Fruit fly (Drosophila melanogaster) whole organism, embryonic: ENCODE results near the gene Ifrd1.

Experiments used
- ATbp ChIP-seq: fragments of 200-800 bp; sonication (Bioruptor generic); optimal IDR thresholded peaks from 2 replicates; lab custom pipeline; 2017; ENCODE audit warnings: missing biosample characterization, mild to moderate bottlenecking, missing genetic modification characterization, missing genetic modification reagents
- Bgb ChIP-seq: fragments of 200-800 bp; sonication (Bioruptor generic); IDR thresholded peaks from 2 replicates; pipeline ENCODE4 v1.3.6; 2022; ENCODE audit warnings: missing biosample characterization, missing genetic modification characterization; ENCODE audit not compliant: partially characterized antibody
- Blimp-1 ChIP-seq: fragments of 200-800 bp; sonication (Bioruptor generic); optimal IDR thresholded peaks from 3 replicates; lab custom pipeline; 2018; ENCODE audit warnings: missing biosample characterization, missing genetic modification characterization, mild to moderate bottlenecking, moderate library complexity, missing genetic modification reagents
- C15 ChIP-seq: fragments of 200-800 bp; sonication (Bioruptor generic); IDR thresholded peaks from 3 replicates; pipeline ENCODE4 v1.3.6; 2022; ENCODE audit warnings: missing biosample characterization, missing genetic modification characterization
- CG10366 ChIP-seq: fragments of 200-800 bp; sonication (Bioruptor generic); IDR thresholded peaks from 2 replicates; pipeline ENCODE4 v1.3.6; 2022; ENCODE audit warnings: missing biosample characterization, missing genetic modification characterization
- CG11560 ChIP-seq: fragments of 200-800 bp; sonication (Bioruptor generic); IDR thresholded peaks from 3 replicates; pipeline ENCODE4 v1.3.6; 2022; ENCODE audit warnings: missing biosample characterization, missing genetic modification characterization
- CG13287 ChIP-seq: fragments of 200-800 bp; sonication (Bioruptor generic); IDR thresholded peaks from 2 replicates; pipeline ENCODE4 v1.3.6; 2022; ENCODE audit warnings: missing biosample characterization, missing genetic modification characterization; ENCODE audit not compliant: partially characterized antibody
- CG1603 ChIP-seq: fragments of 200-800 bp; sonication (Bioruptor generic); optimal IDR thresholded peaks from 2 replicates; lab custom pipeline; 2019; ENCODE audit warnings: missing biosample characterization, mild to moderate bottlenecking, missing genetic modification characterization, moderate library complexity
- CG17328 ChIP-seq: fragments of 200-800 bp; sonication (Bioruptor generic); IDR thresholded peaks from 2 replicates; pipeline ENCODE4 v1.3.6; 2022; ENCODE audit warnings: missing biosample characterization, missing genetic modification characterization
- CG17359 ChIP-seq: fragments of 200-800 bp; sonication (Bioruptor generic); optimal IDR thresholded peaks from 3 replicates; lab custom pipeline; 2018; ENCODE audit warnings: missing biosample characterization, mild to moderate bottlenecking, missing genetic modification characterization, moderate library complexity
- CG17568 ChIP-seq: fragments of 200-800 bp; sonication (Bioruptor generic); optimal IDR thresholded peaks from 2 replicates; lab custom pipeline; 2018; ENCODE audit warnings: missing biosample characterization, mild to moderate bottlenecking, missing genetic modification characterization, moderate library complexity
- CG3847 ChIP-seq: fragments of 200-800 bp; sonication (Bioruptor generic); IDR thresholded peaks from 2 replicates; pipeline ENCODE4 v1.3.6; 2022; ENCODE audit warnings: missing biosample characterization, missing genetic modification characterization
- CG6254 ChIP-seq: fragments of 200-800 bp; sonication (Bioruptor generic); optimal IDR thresholded peaks from 3 replicates; lab custom pipeline; 2017; ENCODE audit warnings: mild to moderate bottlenecking, missing biosample characterization, missing genetic modification reagents, missing genetic modification characterization
- Dll ChIP-seq: fragments of 200-800 bp; sonication (Bioruptor generic); IDR thresholded peaks from 4 replicates; pipeline ENCODE4 v1.3.6; 2022; ENCODE audit warnings: missing biosample characterization, missing genetic modification characterization; ENCODE audit not compliant: partially characterized antibody
- E2f1 ChIP-seq: fragments of 200-800 bp; sonication (Bioruptor generic); IDR thresholded peaks from 2 replicates; pipeline ENCODE4 v1.3.6; 2022; ENCODE audit warnings: missing biosample characterization, missing genetic modification characterization
- Ets97D ChIP-seq: fragments of 200-800 bp; sonication (Bioruptor generic); optimal IDR thresholded peaks from 3 replicates; lab custom pipeline; 2016; ENCODE audit warnings: missing biosample characterization, missing genetic modification characterization
- Hmr ChIP-seq: fragments of 200-800 bp; sonication (Bioruptor generic); optimal IDR thresholded peaks from 3 replicates; lab custom pipeline; 2017; ENCODE audit warnings: mild to moderate bottlenecking, missing biosample characterization, missing genetic modification reagents, missing genetic modification characterization
- MBD-R2 ChIP-seq: fragments of 200-800 bp; sonication (Bioruptor generic); IDR thresholded peaks from 2 replicates; pipeline ENCODE4 v1.3.6; 2022; ENCODE audit warnings: missing biosample characterization, missing genetic modification characterization
- Mrtf ChIP-seq: fragments of 200-800 bp; sonication (Bioruptor generic); IDR thresholded peaks from 3 replicates; pipeline ENCODE4 v1.3.6; 2022; ENCODE audit warnings: missing biosample characterization, missing genetic modification characterization
- NFAT ChIP-seq: fragments of 200-800 bp; sonication (Bioruptor generic); IDR thresholded peaks from 2 replicates; pipeline ENCODE4 v1.3.6; 2022; ENCODE audit warnings: missing biosample characterization, missing genetic modification characterization
- Nf-YB ChIP-seq: fragments of 200-800 bp; sonication (Bioruptor generic); optimal IDR thresholded peaks from 3 replicates; lab custom pipeline; 2019; ENCODE audit warnings: missing biosample characterization, mild to moderate bottlenecking, missing genetic modification characterization, moderate library complexity
- Nf-YC ChIP-seq: fragments of 200-800 bp; optimal IDR thresholded peaks from 3 replicates; lab custom pipeline; 2019; ENCODE audit warnings: missing biosample characterization, mild to moderate bottlenecking, missing genetic modification characterization, moderate library complexity
- NfI ChIP-seq: fragments of 200-800 bp; sonication (Bioruptor generic); optimal IDR thresholded peaks from 3 replicates; lab custom pipeline; 2018; ENCODE audit warnings: missing biosample characterization, mild to moderate bottlenecking, missing genetic modification characterization, moderate library complexity
- Oli ChIP-seq: fragments of 200-800 bp; sonication (Bioruptor generic); optimal IDR thresholded peaks from 2 replicates; lab custom pipeline; 2018; ENCODE audit warnings: missing biosample characterization, mild to moderate bottlenecking, missing genetic modification characterization, moderate library complexity
- Poxn ChIP-seq: fragments of 200-800 bp; sonication (Bioruptor generic); IDR thresholded peaks from 2 replicates; pipeline ENCODE4 v1.3.6; 2022; ENCODE audit warnings: missing biosample characterization, missing genetic modification characterization
- Six4 ChIP-seq: fragments of 200-800 bp; sonication (Bioruptor generic); optimal IDR thresholded peaks from 2 replicates; lab custom pipeline; 2016; ENCODE audit warnings: missing biosample characterization, missing genetic modification characterization
- Sry-β ChIP-seq: fragments of 200-800 bp; sonication (Bioruptor generic); optimal IDR thresholded peaks from 2 replicates; lab custom pipeline; 2018; ENCODE audit warnings: missing biosample characterization, mild to moderate bottlenecking, missing genetic modification characterization, moderate library complexity
- ac ChIP-seq: fragments of 200-800 bp; sonication (Bioruptor generic); optimal IDR thresholded peaks from 3 replicates; lab custom pipeline; 2017; ENCODE audit warnings: missing biosample characterization, mild to moderate bottlenecking, missing genetic modification characterization
- amos ChIP-seq: fragments of 200-800 bp; sonication (Bioruptor generic); IDR thresholded peaks from 2 replicates; pipeline ENCODE4 v1.3.6; 2022; ENCODE audit warnings: missing biosample characterization, missing genetic modification characterization; ENCODE audit not compliant: partially characterized antibody
- ase ChIP-seq: fragments of 200-800 bp; sonication (Bioruptor generic); IDR thresholded peaks from 3 replicates; pipeline ENCODE4 v1.3.6; 2022; ENCODE audit warnings: missing biosample characterization, missing genetic modification characterization
- ash1 ChIP-seq: fragments of 200-800 bp; sonication (Bioruptor generic); optimal IDR thresholded peaks from 2 replicates; lab custom pipeline; 2018; ENCODE audit warnings: missing biosample characterization, mild to moderate bottlenecking, missing genetic modification characterization
- cad ChIP-seq: fragments of >200 bp; optimal IDR thresholded peaks from 2 replicates; lab custom pipeline; 2017; ENCODE audit warnings: missing biosample characterization, missing genetic modification characterization
- caup ChIP-seq: fragments of 200-800 bp; sonication (Bioruptor generic); optimal IDR thresholded peaks from 3 replicates; lab custom pipeline; 2017; ENCODE audit warnings: missing biosample characterization, mild to moderate bottlenecking, missing genetic modification characterization, moderate library complexity; ENCODE audit not compliant: severe bottlenecking
- chm ChIP-seq: fragments of 200-800 bp; sonication (Bioruptor generic); IDR thresholded peaks from 2 replicates; pipeline ENCODE4 v1.3.6; 2022; ENCODE audit warnings: missing biosample characterization, missing genetic modification characterization
- dimm ChIP-seq: fragments of 200-800 bp; sonication (Bioruptor generic); IDR thresholded peaks from 2 replicates; pipeline ENCODE4 v1.3.6; 2022; ENCODE audit warnings: missing biosample characterization, missing genetic modification characterization
- dmrt99B ChIP-seq: fragments of 200-800 bp; sonication (Bioruptor generic); optimal IDR thresholded peaks from 2 replicates; lab custom pipeline; 2018; ENCODE audit warnings: missing biosample characterization, mild to moderate bottlenecking, missing genetic modification characterization, moderate library complexity
- eve ChIP-seq, 2 experiments: fragments of >200 bp; optimal IDR thresholded peaks; 2 replicates each; lab custom pipeline; 2017; ENCODE audit warnings: missing biosample characterization in 2 of 2, missing genetic modification characterization in 2 of 2
- ewg ChIP-seq: fragments of 200-800 bp; sonication (Bioruptor generic); optimal IDR thresholded peaks from 3 replicates; lab custom pipeline; 2017; ENCODE audit warnings: mild to moderate bottlenecking, missing biosample characterization, missing genetic modification reagents, missing genetic modification characterization
- fu2 ChIP-seq: fragments of 200-800 bp; sonication (Bioruptor generic); optimal IDR thresholded peaks from 2 replicates; lab custom pipeline; 2016; ENCODE audit warnings: missing biosample characterization, missing genetic modification characterization
- gem ChIP-seq: fragments of 200-800 bp; sonication (Bioruptor generic); optimal IDR thresholded peaks from 2 replicates; lab custom pipeline; 2019; ENCODE audit warnings: missing biosample characterization, mild to moderate bottlenecking, missing genetic modification characterization, moderate library complexity
- h ChIP-seq: fragments of >200 bp; optimal IDR thresholded peaks from 2 replicates; lab custom pipeline; 2017
- hkb ChIP-seq, 2 experiments: fragments of 200-800 bp in 1 of 2; fragments of >200 bp in 1 of 2; sonication (Bioruptor generic) in 1 of 2; IDR thresholded peaks in 1 of 2; optimal IDR thresholded peaks in 1 of 2; 2 replicates each; pipeline versions ENCODE4 v1.3.6 to Lab custom; 2017 to 2022; ENCODE audit warnings: missing biosample characterization in 1 of 2, missing genetic modification characterization in 1 of 2
- lilli ChIP-seq: fragments of 200-800 bp; sonication (Bioruptor generic); optimal IDR thresholded peaks from 3 replicates; lab custom pipeline; 2016; ENCODE audit warnings: missing biosample characterization, missing genetic modification characterization
- pho ChIP-seq: fragments of 200-800 bp; sonication (Bioruptor generic); optimal IDR thresholded peaks from 2 replicates; lab custom pipeline; 2016; ENCODE audit warnings: missing biosample characterization, missing genetic modification characterization
- sd ChIP-seq: fragments of 200-800 bp; sonication (Bioruptor generic); optimal IDR thresholded peaks from 3 replicates; lab custom pipeline; 2018; ENCODE audit warnings: missing biosample characterization, mild to moderate bottlenecking, missing genetic modification characterization, moderate library complexity
- sens ChIP-seq: fragments of 200-800 bp; sonication (Bioruptor generic); peaks from one replicate; lab custom pipeline; 2016; ENCODE audit warnings: missing biosample characterization, missing genetic modification characterization
- tap ChIP-seq: fragments of 200-800 bp; optimal IDR thresholded peaks from 3 replicates; lab custom pipeline; 2019; ENCODE audit warnings: missing biosample characterization, mild to moderate bottlenecking, missing genetic modification characterization, moderate library complexity
- tgo ChIP-seq: fragments of 200-800 bp; sonication (Bioruptor generic); IDR thresholded peaks from 3 replicates; pipeline ENCODE4 v1.3.6; 2022; ENCODE audit warnings: missing biosample characterization, missing genetic modification characterization
- usp ChIP-seq: fragments of >200 bp; optimal IDR thresholded peaks from 2 replicates; lab custom pipeline; 2017; ENCODE audit warnings: missing biosample characterization, missing genetic modification characterization

Ifrd1 gene

dm6 chr2L:2874542-2875194 is 379 bp upstream of the Ifrd1 start, which contains the start of gene CG8814 (continued):
- TF ChIP-seq CG17568 (GFP tag; lab: Kevin White, UChicago) (no peak), cad (GFP tag; lab: Kevin White, UChicago) (no peak), Ets97D (GFP tag; lab: Kevin White, UChicago) (peak; percentile 49), Poxn (GFP tag; lab: Robert Waterston, UW) (no peak), Nf-YC (tag; lab: Kevin White, UChicago) (peak; percentile 80), E2f1 (GFP tag; lab: Robert Waterston, UW) (peak; percentile 47; the same call in 1 of the 2 replicates), Dll (GFP tag; lab: Robert Waterston, UW) (peak; percentile 90), Nf-YB (GFP tag; lab: Kevin White, UChicago) (peak; percentile 30), CG13287 (GFP tag; lab: Robert Waterston, UW) (peak; percentile 80), amos (GFP tag; lab: Robert Waterston, UW) (peak; percentile 79), CG11560 (peak; percentile 67; the same call in 1 of the 3 replicates), Oli (peak; percentile 4), pho (GFP tag; lab: Kevin White, UChicago) (peak; percentile 57), Bgb (GFP tag; lab: Robert Waterston, UW) (peak; percentile 77), usp (GFP tag; lab: Kevin White, UChicago) (no peak), chm (0 out of 2 replicates have a peak, but pooled peaks have one; percentile 11), tap (tag; lab: Kevin White, UChicago) (no peak), Sry-β (GFP tag; lab: Kevin White, UChicago) (no peak), ATbp (no peak), CG17359 (tag; lab: Kevin White, UChicago) (peak; percentile 11), sens (GFP tag; lab: Kevin White, UChicago) (peak; percentile 85), ase (no peak; the same call in 2 of the 3 replicates), CG17328 (GFP tag; lab: Robert Waterston, UW) (0 out of 2 replicates have a peak, but pooled peaks have one; percentile 5), fu2 (GFP tag; lab: Kevin White, UChicago) (no peak), tgo (GFP tag; lab: Robert Waterston, UW) (peak; percentile 71), sd (peak; percentile 34), hkb (optimal IDR thresholded peaks at IDR 0.05; lab: Kevin White, UChicago) (no peak), hkb (GFP tag; IDR thresholded peaks at IDR 0.05; lab: Robert Waterston, UW) (no peak), dimm (GFP tag; lab: Robert Waterston, UW) (no peak), lilli (GFP tag; lab: Kevin White, UChicago) (peak; percentile 92), dmrt99B (peak; percentile 31), ac (GFP tag; lab: Kevin White, UChicago) (no peak), NfI (GFP tag; lab: Kevin White, UChicago) (peak; percentile 66), h (lab: Kevin White, UChicago) (no peak), CG3847 (GFP tag; lab: Robert Waterston, UW) (peak; percentile 73), caup (GFP tag; lab: Kevin White, UChicago) (peak; percentile 41), ash1 (GFP tag; lab: Kevin White, UChicago) (no peak), NFAT (peak; percentile 64), MBD-R2 (GFP tag; lab: Robert Waterston, UW) (peak; percentile 63), CG1603 (peak; percentile 42), Blimp-1 (GFP tag; lab: Kevin White, UChicago) (peak; percentile 27), C15 (GFP tag; lab: Robert Waterston, UW) (0 out of 3 replicates have a peak, but pooled peaks have one; percentile 29), Six4 (GFP tag; lab: Kevin White, UChicago) (peak; percentile 36), eve (GFP tag; optimal IDR thresholded peaks at IDR 0.05; lab: Kevin White, UChicago) (no peak), gem (tag; lab: Kevin White, UChicago) (peak; percentile 81), CG6254 (GFP tag; lab: Kevin White, UChicago) (no peak), Mrtf (GFP tag; lab: Robert Waterston, UW) (0 out of 3 replicates have a peak, but pooled peaks have one; percentile 58), Hmr (GFP tag; lab: Kevin White, UChicago) (peak; percentile 69), ewg (GFP tag; lab: Kevin White, UChicago) (peak; percentile 37), CG10366 (GFP tag; lab: Robert Waterston, UW) (peak; percentile 57)
